Fruit fly (Drosophila melanogaster) whole organism, prepupa: ENCODE results near the gene Tsf2.

Source experiments
- Blimp-1 ChIP-seq: fragments of 200-800 bp; sonication (Bioruptor generic); optimal IDR thresholded peaks from 3 replicates; lab custom pipeline; 2017; ENCODE audit warnings: missing biosample characterization, missing genetic modification characterization, mild to moderate bottlenecking, moderate library complexity, missing genetic modification reagents
- CG10669 ChIP-seq: fragments of 200-800 bp; sonication (Bioruptor generic); optimal IDR thresholded peaks from 3 replicates; lab custom pipeline; 2018; ENCODE audit warnings: missing biosample characterization, mild to moderate bottlenecking, missing genetic modification characterization, moderate library complexity
- CG11294 ChIP-seq: fragments of 200-800 bp; sonication (Bioruptor generic); IDR thresholded peaks from 2 replicates; pipeline ENCODE4 v1.3.6; 2022; ENCODE audit warnings: missing biosample characterization, missing genetic modification characterization
- CG11762 ChIP-seq: fragments of 200-800 bp; sonication (Bioruptor generic); optimal IDR thresholded peaks from 3 replicates; lab custom pipeline; 2016; ENCODE audit warnings: missing biosample characterization, missing genetic modification characterization; ENCODE audit not compliant: insufficient read depth
- CG15336 ChIP-seq: fragments of 200-800 bp; sonication (Bioruptor generic); IDR thresholded peaks from 2 replicates; pipeline ENCODE4 v1.3.6; 2022; ENCODE audit warnings: missing biosample characterization, missing genetic modification characterization
- CG1621 ChIP-seq: fragments of 200-800 bp; sonication (Bioruptor generic); optimal IDR thresholded peaks from 3 replicates; lab custom pipeline; 2018; ENCODE audit warnings: missing biosample characterization, mild to moderate bottlenecking, missing genetic modification characterization
- CG16779 ChIP-seq: fragments of 200-800 bp; sonication (Bioruptor generic); optimal IDR thresholded peaks from 3 replicates; lab custom pipeline; 2017; ENCODE audit warnings: missing biosample characterization, mild to moderate bottlenecking, missing genetic modification characterization
- CG3032 ChIP-seq: fragments of 200-800 bp; optimal IDR thresholded peaks from 2 replicates; lab custom pipeline; 2019; ENCODE audit warnings: missing biosample characterization, mild to moderate bottlenecking, missing genetic modification characterization, moderate library complexity
- CG32006 ChIP-seq: fragments of 200-800 bp; sonication (Bioruptor generic); optimal IDR thresholded peaks from 3 replicates; lab custom pipeline; 2017; ENCODE audit warnings: missing biosample characterization, mild to moderate bottlenecking, missing genetic modification characterization
- CG34406 ChIP-seq: fragments of 200-800 bp; sonication (Bioruptor generic); optimal IDR thresholded peaks from 3 replicates; lab custom pipeline; 2016; ENCODE audit warnings: missing biosample characterization, missing genetic modification characterization
- CG3919 ChIP-seq: fragments of 200-800 bp; sonication (Bioruptor generic); optimal IDR thresholded peaks from 3 replicates; lab custom pipeline; 2016; ENCODE audit warnings: missing biosample characterization, missing genetic modification characterization
- CG4318 ChIP-seq: fragments of 200-800 bp; sonication (Bioruptor generic); optimal IDR thresholded peaks from 3 replicates; lab custom pipeline; 2017; ENCODE audit warnings: missing biosample characterization, mild to moderate bottlenecking, missing genetic modification characterization
- CG6163 ChIP-seq: fragments of 200-800 bp; sonication (Bioruptor generic); IDR thresholded peaks from 3 replicates; pipeline ENCODE4 v1.3.6; 2022; ENCODE audit warnings: missing biosample characterization, missing genetic modification characterization
- CG6276 ChIP-seq: fragments of 200-800 bp; sonication (Bioruptor generic); optimal IDR thresholded peaks from 2 replicates; lab custom pipeline; 2017; ENCODE audit warnings: missing biosample characterization, mild to moderate bottlenecking, missing genetic modification characterization
- CG6808 ChIP-seq: fragments of 200-800 bp; sonication (Bioruptor generic); optimal IDR thresholded peaks from 3 replicates; lab custom pipeline; 2017; ENCODE audit warnings: missing biosample characterization, missing genetic modification characterization, mild to moderate bottlenecking, moderate library complexity, missing genetic modification reagents
- CG6854 ChIP-seq: fragments of 200-800 bp; sonication (Bioruptor generic); optimal IDR thresholded peaks from 2 replicates; lab custom pipeline; 2017; ENCODE audit warnings: missing biosample characterization, mild to moderate bottlenecking, missing genetic modification characterization
- CG7368 ChIP-seq: fragments of 200-800 bp; sonication (Bioruptor generic); optimal IDR thresholded peaks from 3 replicates; lab custom pipeline; 2016; ENCODE audit warnings: missing biosample characterization, missing genetic modification characterization
- CG8119 ChIP-seq: fragments of 200-800 bp; sonication (Bioruptor generic); IDR thresholded peaks from 3 replicates; pipeline ENCODE4 v1.3.6; 2022; ENCODE audit warnings: missing biosample characterization, missing genetic modification characterization
- CG8319 ChIP-seq: fragments of 200-800 bp; sonication (Bioruptor generic); optimal IDR thresholded peaks from 3 replicates; lab custom pipeline; 2016; ENCODE audit warnings: missing biosample characterization, missing genetic modification characterization
- CG8632 ChIP-seq: fragments of 200-800 bp; sonication (Bioruptor generic); optimal IDR thresholded peaks from 3 replicates; lab custom pipeline; 2016; ENCODE audit warnings: missing biosample characterization, missing genetic modification characterization
- CG9139 ChIP-seq: fragments of 200-800 bp; sonication (Bioruptor generic); optimal IDR thresholded peaks from 3 replicates; lab custom pipeline; 2017; ENCODE audit warnings: missing biosample characterization, mild to moderate bottlenecking, missing genetic modification characterization
- Eip75B ChIP-seq: fragments of 200-800 bp; sonication (Bioruptor generic); optimal IDR thresholded peaks from 3 replicates; lab custom pipeline; 2016; ENCODE audit warnings: missing biosample characterization, missing genetic modification characterization
- Gug ChIP-seq: fragments of 200-800 bp; sonication (Bioruptor generic); IDR thresholded peaks from 2 replicates; pipeline ENCODE4 v1.3.6; 2022; ENCODE audit warnings: missing biosample characterization, missing genetic modification characterization
- Hr39 ChIP-seq: fragments of 200-800 bp; sonication (Bioruptor generic); optimal IDR thresholded peaks from 2 replicates; lab custom pipeline; 2016; ENCODE audit warnings: missing biosample characterization, missing genetic modification characterization
- Hr4 ChIP-seq: fragments of 200-800 bp; sonication (Bioruptor generic); optimal IDR thresholded peaks from 3 replicates; lab custom pipeline; 2016; ENCODE audit warnings: missing biosample characterization, missing genetic modification characterization
- Lpt ChIP-seq: fragments of 200-800 bp; sonication (Bioruptor generic); optimal IDR thresholded peaks from 3 replicates; lab custom pipeline; 2016; ENCODE audit warnings: missing biosample characterization, missing genetic modification characterization
- Met ChIP-seq: fragments of 200-800 bp; sonication (Bioruptor generic); optimal IDR thresholded peaks from 3 replicates; lab custom pipeline; 2016; ENCODE audit warnings: missing biosample characterization, missing genetic modification characterization
- OdsH ChIP-seq: fragments of 200-800 bp; sonication (Bioruptor generic); optimal IDR thresholded peaks from 3 replicates; lab custom pipeline; 2016; ENCODE audit warnings: missing biosample characterization, missing genetic modification characterization
- Smox ChIP-seq: fragments of 200-800 bp; sonication (Bioruptor generic); optimal IDR thresholded peaks from 3 replicates; lab custom pipeline; 2016; ENCODE audit warnings: missing biosample characterization, missing genetic modification characterization
- Sox102F ChIP-seq: fragments of 200-800 bp; sonication (Bioruptor generic); optimal IDR thresholded peaks from 2 replicates; lab custom pipeline; 2016; ENCODE audit warnings: missing biosample characterization, mild to moderate bottlenecking, missing genetic modification characterization
- Sox14 ChIP-seq: fragments of 200-800 bp; sonication (Bioruptor generic); optimal IDR thresholded peaks from 3 replicates; lab custom pipeline; 2016; ENCODE audit warnings: missing biosample characterization, missing genetic modification characterization
- Sox15 ChIP-seq: fragments of 200-800 bp; sonication (Bioruptor generic); optimal IDR thresholded peaks from 3 replicates; lab custom pipeline; 2016; ENCODE audit warnings: missing biosample characterization, missing genetic modification characterization
- achi ChIP-seq: fragments of 200-800 bp; sonication (Bioruptor generic); optimal IDR thresholded peaks from 3 replicates; lab custom pipeline; 2016; ENCODE audit warnings: missing biosample characterization, missing genetic modification characterization
- cyc ChIP-seq: fragments of 200-800 bp; sonication (Bioruptor generic); optimal IDR thresholded peaks from 3 replicates; lab custom pipeline; 2016; ENCODE audit warnings: missing biosample characterization, missing genetic modification characterization
- eg ChIP-seq: fragments of 200-800 bp; sonication (Bioruptor generic); IDR thresholded peaks from 3 replicates; pipeline ENCODE4 v1.3.6; 2022; ENCODE audit warnings: missing biosample characterization, missing genetic modification characterization
- esn ChIP-seq: fragments of 200-800 bp; sonication (Bioruptor generic); optimal IDR thresholded peaks from 2 replicates; lab custom pipeline; 2016; ENCODE audit warnings: missing biosample characterization, mild to moderate bottlenecking, missing genetic modification characterization, moderate library complexity
- fd59A ChIP-seq: fragments of 200-800 bp; sonication (Bioruptor generic); optimal IDR thresholded peaks from 2 replicates; lab custom pipeline; 2017; ENCODE audit warnings: missing biosample characterization, mild to moderate bottlenecking, missing genetic modification characterization, missing genetic modification reagents
- fkh ChIP-seq: fragments of 200-800 bp; sonication (Bioruptor generic); optimal IDR thresholded peaks from 3 replicates; lab custom pipeline; 2017; ENCODE audit warnings: missing biosample characterization, mild to moderate bottlenecking, missing genetic modification characterization, moderate library complexity
- lz ChIP-seq: fragments of 200-800 bp; sonication (Bioruptor generic); optimal IDR thresholded peaks from 3 replicates; lab custom pipeline; 2016; ENCODE audit warnings: missing biosample characterization, missing genetic modification characterization
- net ChIP-seq: fragments of 200-800 bp; sonication (Bioruptor generic); optimal IDR thresholded peaks from 3 replicates; lab custom pipeline; 2016; ENCODE audit warnings: missing biosample characterization, missing genetic modification characterization
- pdm3 ChIP-seq: fragments of 200-800 bp; sonication (Bioruptor generic); optimal IDR thresholded peaks from 3 replicates; lab custom pipeline; 2016; ENCODE audit warnings: missing biosample characterization, missing genetic modification characterization
- salr ChIP-seq, 2 experiments: fragments of 200-800 bp; sonication (Bioruptor generic); optimal IDR thresholded peaks; 3 replicates each; lab custom pipeline; 2016 to 2018; ENCODE audit warnings: missing biosample characterization in 2 of 2, missing genetic modification characterization in 2 of 2, mild to moderate bottlenecking in 1 of 2
- spab ChIP-seq: fragments of 200-800 bp; sonication (Bioruptor generic); optimal IDR thresholded peaks from 2 replicates; lab custom pipeline; 2017; ENCODE audit warnings: missing biosample characterization, mild to moderate bottlenecking, missing genetic modification characterization, missing genetic modification reagents
- ss ChIP-seq, 2 experiments: fragments of 200-800 bp; sonication (Bioruptor generic); optimal IDR thresholded peaks; 2 replicates in 1 of 2; 3 replicates in 1 of 2; lab custom pipeline; 2017 to 2018; ENCODE audit warnings: mild to moderate bottlenecking in 2 of 2, missing biosample characterization in 2 of 2, missing genetic modification characterization in 2 of 2, moderate library complexity in 1 of 2
- svp ChIP-seq: fragments of 200-800 bp; sonication (Bioruptor generic); peaks from one replicate; lab custom pipeline; 2016; ENCODE audit warnings: missing biosample characterization, missing genetic modification characterization

Gene Tsf2

dm6 chr3L:12495312-12495725 lies 38.2 kb downstream of the Tsf2 start (continued):
- TF ChIP-seq Gug (peak; percentile 29), OdsH (GFP tag; lab: Kevin White, UChicago) (peak; percentile 87), spab (GFP tag; lab: Kevin White, UChicago) (peak; percentile 83), CG6808 (GFP tag; lab: Kevin White, UChicago) (peak; percentile 92), esn (GFP tag; lab: Kevin White, UChicago) (peak; percentile 95), Smox (GFP tag; lab: Kevin White, UChicago) (peak; percentile 92), svp (GFP tag; lab: Kevin White, UChicago) (peak; percentile 97), CG8632 (GFP tag; lab: Kevin White, UChicago) (peak; percentile 81), CG4318 (GFP tag; lab: Kevin White, UChicago) (peak; percentile 87), CG3919 (GFP tag; lab: Kevin White, UChicago) (peak; percentile 89), CG3032 (peak; percentile 86), CG32006 (GFP tag; lab: Kevin White, UChicago) (peak; percentile 95), salr (GFP tag; optimal IDR thresholded peaks at IDR 0.05; lab: Kevin White, UChicago) (peak; percentile 20 to 90), CG11762 (GFP tag; lab: Kevin White, UChicago) (peak; percentile 83), net (GFP tag; lab: Kevin White, UChicago) (peak; percentile 89), CG6276 (GFP tag; lab: Kevin White, UChicago) (peak; percentile 92), CG8319 (peak; percentile 68), fkh (GFP tag; lab: Kevin White, UChicago) (no peak), Met (GFP tag; lab: Kevin White, UChicago) (peak; percentile 93), CG34406 (GFP tag; lab: Kevin White, UChicago) (peak; percentile 84), Sox15 (GFP tag; lab: Kevin White, UChicago) (peak; percentile 78), CG16779 (tag; lab: Kevin White, UChicago) (peak; percentile 72), Sox102F (peak; percentile 91), CG15336 (peak; percentile 87), CG10669 (GFP tag; lab: Kevin White, UChicago) (peak; percentile 81), pdm3 (peak; percentile 83), lz (GFP tag; lab: Kevin White, UChicago) (peak; percentile 91), CG6854 (GFP tag; lab: Kevin White, UChicago) (peak; percentile 81), CG6163 (GFP tag; lab: Robert Waterston, UW) (peak; percentile 56; the same call in 1 of the 3 replicates), Eip75B (GFP tag; lab: Kevin White, UChicago) (peak; percentile 88), ss (GFP tag; optimal IDR thresholded peaks at IDR 0.05; lab: Kevin White, UChicago) (peak; percentile 84 to 87)

- 0 out of 3 replicates have a peak, but pooled peaks have one; percentile 18 for TF ChIP-seq CG6163 (GFP tag; lab: Robert Waterston, UW)
- no peak for TF ChIP-seq fd59A (GFP tag; lab: Kevin White, UChicago)
These were observed 39.3 kb downstream of the Tsf2 start for dm6 chr3L:12494273-12494672.

- peak; percentile 80 for TF ChIP-seq Sox15 (GFP tag; lab: Kevin White, UChicago)
- TF ChIP-seq Gug = peak; percentile 93
- TF ChIP-seq CG8319 = peak; percentile 72
- TF ChIP-seq CG9139 (GFP tag; lab: Kevin White, UChicago) = peak; percentile 64
- peak; percentile 96 for TF ChIP-seq CG8119 (GFP tag; lab: Robert Waterston, UW)
- peak; percentile 91 for TF ChIP-seq Sox102F
- TF ChIP-seq cyc (GFP tag; lab: Kevin White, UChicago) = peak; percentile 88
- TF ChIP-seq ss (GFP tag; optimal IDR thresholded peaks at IDR 0.05; lab: Kevin White, UChicago) = peak; percentile 67 to 78
- TF ChIP-seq CG34406 (GFP tag; lab: Kevin White, UChicago) = peak; percentile 94
- peak; percentile 91 for TF ChIP-seq Lpt (GFP tag; lab: Kevin White, UChicago)
- peak; percentile 93 for TF ChIP-seq achi
- TF ChIP-seq Sox14 = peak; percentile 93
- TF ChIP-seq fkh (GFP tag; lab: Kevin White, UChicago) = peak; percentile 61
- peak; percentile 87 for TF ChIP-seq CG11762 (GFP tag; lab: Kevin White, UChicago)
- TF ChIP-seq eg = peak; percentile 98
- peak; percentile 88 for TF ChIP-seq CG1621 (tag; lab: Kevin White, UChicago)
- TF ChIP-seq CG10669 (GFP tag; lab: Kevin White, UChicago) = peak; percentile 86
- TF ChIP-seq CG7368 (GFP tag; lab: Kevin White, UChicago) = peak; percentile 82
- TF ChIP-seq Hr39 = peak; percentile 85
- peak; percentile 95 for TF ChIP-seq OdsH (GFP tag; lab: Kevin White, UChicago)
- TF ChIP-seq Blimp-1 = peak; percentile 65
- TF ChIP-seq Hr4 (GFP tag; lab: Kevin White, UChicago) = peak; percentile 94
- TF ChIP-seq salr (GFP tag; optimal IDR thresholded peaks at IDR 0.05; lab: Kevin White, UChicago) = peak; percentile 79 to 86
- peak; percentile 77 for TF ChIP-seq CG6854 (GFP tag; lab: Kevin White, UChicago)
- TF ChIP-seq CG11294 (GFP tag; lab: Robert Waterston, UW) = peak; percentile 90
- TF ChIP-seq lz (GFP tag; lab: Kevin White, UChicago) = peak; percentile 92
These were observed 43.0 kb downstream of the Tsf2 start, which contains the start of gene CG10660 for dm6 chr3L:12490418-12491035. Gene CG10660 (minus strand): TSS chr3L:12490676.
